Worm (Caenorhabditis elegans): ENCODE results near the gene scc-2.

scc-2 gene

DNA sequence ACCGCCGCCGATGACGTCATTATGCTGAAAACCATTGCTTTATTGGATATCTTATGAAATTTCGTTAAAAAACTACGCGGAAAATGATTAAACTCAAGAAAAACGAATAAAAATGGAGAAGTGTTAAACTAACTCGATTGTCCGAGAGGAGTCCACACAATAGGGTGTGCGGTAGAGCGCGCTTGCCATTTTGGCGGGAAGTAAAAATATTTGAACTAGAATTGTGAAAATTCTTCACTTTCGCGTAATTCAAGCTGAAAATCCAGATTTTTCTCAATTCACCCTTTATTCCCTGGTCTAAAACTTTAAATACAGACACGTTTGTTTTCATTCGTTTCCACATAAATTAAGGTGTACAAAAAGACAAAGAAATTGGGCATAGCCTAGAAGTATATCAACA, 46.9 kb downstream of the scc-2 start, which contains the start of gene F48A11.4 (continued):
- TF ChIP-seq lsy-27 (tag; optimal IDR thresholded peaks at IDR 0.05; ENCODE audit: borderline replicate concordance, insufficient read depth) (no peak), Y79H2A.3 (GFP tag; conservative IDR thresholded peaks at IDR 0.05) (0 out of 2 replicates have a peak, but pooled peaks have one; percentile 41), zim-3 (tag; optimal IDR thresholded peaks at IDR 0.05) (peak; percentile 92), xnd-1 (tag; optimal IDR thresholded peaks at IDR 0.05) (peak; percentile 47), F22D6.2 (tag; optimal IDR thresholded peaks at IDR 0.05) (peak; percentile 72), die-1 (tag; optimal IDR thresholded peaks at IDR 0.05) (peak; percentile 19), ceh-79 (tag; optimal IDR thresholded peaks at IDR 0.05) (peak; percentile 28), F55B11.4 (tag; optimal IDR thresholded peaks at IDR 0.05; ENCODE audit: borderline replicate concordance, insufficient read depth) (no peak), snpc-4 (GFP tag; optimal IDR thresholded peaks at IDR 0.05) (no peak), snpc-4 (tag; optimal IDR thresholded peaks at IDR 0.05) (peak in 2 of 4 experiments; percentile 40 to 67), B0035.1 (tag; optimal IDR thresholded peaks at IDR 0.05) (peak; percentile 71), sdz-38 (tag; optimal IDR thresholded peaks at IDR 0.05) (no peak), B0261.1 (tag; optimal IDR thresholded peaks at IDR 0.05) (no peak), fkh-3 (tag; optimal IDR thresholded peaks at IDR 0.05) (no peak), nfya-2 (GFP tag; IDR thresholded peaks at IDR 0.05) (no peak), ztf-6 (GFP tag; IDR thresholded peaks at IDR 0.05) (no peak), nhr-179 (tag; optimal IDR thresholded peaks at IDR 0.05) (no peak), dpff-1 (tag; optimal IDR thresholded peaks at IDR 0.05) (peak; percentile 63), lin-40 (tag; optimal IDR thresholded peaks at IDR 0.05) (peak; percentile 93), ZK185.1 (tag; optimal IDR thresholded peaks at IDR 0.05; ENCODE audit: poor library complexity, severe bottlenecking) (peak; percentile 95), ceh-40 (GFP tag; IDR thresholded peaks at IDR 0.05) (peak; percentile 84; the same call in 1 of the 2 replicates), pha-4 (tag; optimal IDR thresholded peaks at IDR 0.05) (peak; percentile 25), ekl-4 (GFP tag; IDR thresholded peaks at IDR 0.05) (peak; percentile 94), ztf-25 (GFP tag; IDR thresholded peaks at IDR 0.05) (no peak), nfyb-1 (GFP tag; IDR thresholded peaks at IDR 0.05) (peak; percentile 95), madf-3 (GFP tag; IDR thresholded peaks at IDR 0.05) (peak; percentile 87), tbx-9 (tag; optimal IDR thresholded peaks at IDR 0.05; ENCODE audit: borderline replicate concordance) (no peak), attf-6 (GFP tag; IDR thresholded peaks at IDR 0.05) (0 out of 2 replicates have a peak, but pooled peaks have one; percentile 63), ztf-28 (GFP tag; IDR thresholded peaks at IDR 0.05) (no peak), snpc-1.3 (tag; optimal IDR thresholded peaks at IDR 0.05; ENCODE audit: insufficient read depth) (peak; percentile 53), egrh-3 (GFP tag; IDR thresholded peaks at IDR 0.05) (no peak), hsf-1 (GFP tag; IDR thresholded peaks at IDR 0.05) (peak; percentile 52; the same call in 1 of the 2 replicates), aptf-2 (GFP tag; conservative IDR thresholded peaks at IDR 0.05) (no peak), ccch-3 (GFP tag; optimal IDR thresholded peaks at IDR 0.05) (no peak), ztf-22 (GFP tag; optimal IDR thresholded peaks at IDR 0.05) (no peak), akir-1 (GFP tag; optimal IDR thresholded peaks at IDR 0.05) (no peak), gei-17 (GFP tag; optimal IDR thresholded peaks at IDR 0.05) (peak; percentile 73), Y95B8A.8 (GFP tag; IDR thresholded peaks at IDR 0.05) (peak; percentile 89), sea-2 (GFP tag; IDR thresholded peaks at IDR 0.05) (no peak), lir-1 (GFP tag; conservative IDR thresholded peaks at IDR 0.05) (peak; percentile 63; the same call in 1 of the 2 replicates), C17E4.6 (GFP tag; IDR thresholded peaks at IDR 0.05) (0 out of 2 replicates have a peak, but pooled peaks have one; percentile 53), efl-1 (GFP tag; optimal IDR thresholded peaks at IDR 0.05) (peak; percentile 93), ama-1 (optimal IDR thresholded peaks at IDR 0.05) (peak; percentile 86), ama-1 (GFP tag; optimal IDR thresholded peaks at IDR 0.05) (peak in 1 of 2 experiments; percentile 81), mxl-1 (tag; optimal IDR thresholded peaks at IDR 0.05) (no peak), ets-4 (GFP tag; optimal IDR thresholded peaks at IDR 0.05) (no peak), hlh-12 (tag; optimal IDR thresholded peaks at IDR 0.05) (no peak), atf-7 (tag; optimal IDR thresholded peaks at IDR 0.05) (peak; percentile 61), F37B4.10 (GFP tag; IDR thresholded peaks at IDR 0.05) (no peak)

Measured in whole organism, young adult.